Worm (Caenorhabditis elegans) whole organism, mixed stage, embryonic: ENCODE results near the gene F36H5.13.

ENCODE experiments used
- lin-13 ChIP-seq: fragments of 150-350 bp; optimal IDR thresholded peaks from 2 replicates; lab custom pipeline; 2014; ENCODE audit warnings: missing biosample characterization, missing genetic modification characterization
- nhr-2 ChIP-seq: fragments of 150-350 bp; optimal IDR thresholded peaks from 2 replicates; lab custom pipeline; 2014; ENCODE audit warnings: missing biosample characterization, missing genetic modification characterization

ce11 chrII:1744183-1744582 lies 6.1 kb downstream of the F36H5.13 start, which contains the start of gene clec-19:
- TF ChIP-seq nhr-2 (no peak), lin-13 (tag; lab: Kevin White, UChicago) (no peak)
